Fruit fly (Drosophila melanogaster) whole organism, adult: ENCODE results near the gene CG43072.

ENCODE experiments used
- CG14711 ChIP-seq: fragments of 200-800 bp; sonication (Bioruptor generic); optimal IDR thresholded peaks from 2 replicates; lab custom pipeline; 2018; ENCODE audit warnings: missing biosample characterization, mild to moderate bottlenecking, missing genetic modification characterization, moderate library complexity
- CG1620 ChIP-seq: fragments of 200-800 bp; sonication (Bioruptor generic); optimal IDR thresholded peaks from 2 replicates; lab custom pipeline; 2016; ENCODE audit warnings: missing biosample characterization, missing genetic modification characterization
- CG5204 ChIP-seq: fragments of 200-800 bp; sonication (Bioruptor generic); optimal IDR thresholded peaks from 2 replicates; lab custom pipeline; 2016; ENCODE audit warnings: missing biosample characterization, missing genetic modification characterization
- CG7045 ChIP-seq: fragments of 200-800 bp; sonication (Bioruptor generic); optimal IDR thresholded peaks from 2 replicates; lab custom pipeline; 2017; ENCODE audit warnings: missing biosample characterization, mild to moderate bottlenecking, missing genetic modification characterization
- CG7101 ChIP-seq: fragments of 200-800 bp; sonication (Bioruptor generic); optimal IDR thresholded peaks from 2 replicates; lab custom pipeline; 2018; ENCODE audit warnings: missing biosample characterization, mild to moderate bottlenecking, missing genetic modification characterization, moderate library complexity
- Clk ChIP-seq: fragments of 200-800 bp; sonication (Bioruptor generic); optimal IDR thresholded peaks from 2 replicates; lab custom pipeline; 2017; ENCODE audit warnings: missing biosample characterization, missing genetic modification characterization
- Crg-1 ChIP-seq: fragments of 200-800 bp; sonication (Bioruptor generic); optimal IDR thresholded peaks from 2 replicates; lab custom pipeline; 2016; ENCODE audit warnings: missing biosample characterization, missing genetic modification characterization
- cnc ChIP-seq, 2 experiments: fragments of >200 bp; optimal IDR thresholded peaks; 2 replicates each; lab custom pipeline; 2017
- kay ChIP-seq: fragments of 200-800 bp; sonication (Bioruptor generic); peaks from one replicate; lab custom pipeline; 2016; ENCODE audit warnings: missing biosample characterization, missing genetic modification characterization, borderline replicate concordance
- tj ChIP-seq: fragments of 200-800 bp; sonication (Bioruptor generic); optimal IDR thresholded peaks from 3 replicates; lab custom pipeline; 2017; ENCODE audit warnings: missing biosample characterization, mild to moderate bottlenecking, missing genetic modification characterization, moderate library complexity
- toe ChIP-seq: fragments of 200-800 bp; sonication (Bioruptor generic); optimal IDR thresholded peaks from 2 replicates; lab custom pipeline; 2016; ENCODE audit warnings: missing biosample characterization, missing genetic modification characterization

- TF ChIP-seq Clk (GFP tag; lab: Kevin White, UChicago) (no peak), kay (GFP tag; lab: Kevin White, UChicago) (no peak), toe (GFP tag; lab: Kevin White, UChicago) (no peak), cnc (optimal IDR thresholded peaks at IDR 0.05; lab: Kevin White, UChicago) (no peak), CG1620 (GFP tag; lab: Kevin White, UChicago) (no peak), Crg-1 (GFP tag; lab: Kevin White, UChicago) (no peak), CG14711 (tag; lab: Kevin White, UChicago) (no peak), CG7045 (GFP tag; lab: Kevin White, UChicago) (no peak), CG5204 (GFP tag; lab: Kevin White, UChicago) (no peak), tj (peak; percentile 34), CG7101 (tag; lab: Kevin White, UChicago) (no peak)
Measured at dm6 chr3L:21099908-21100307, 34.3 kb downstream of the CG43072 start.
